Worm (Caenorhabditis elegans) whole organism, L3 larva: ENCODE measurements around the gene tsct-1.

Source experiments
- aly-2 ChIP-seq: fragments of 150-350 bp; optimal IDR thresholded peaks from 2 replicates; lab custom pipeline; 2014; ENCODE audit warnings: missing biosample characterization, missing genetic modification characterization
- ama-1 ChIP-seq: fragments of 150-350 bp; optimal IDR thresholded peaks from 2 replicates; lab custom pipeline; 2018
- ceh-16 ChIP-seq: sonication (generic microtip); optimal IDR thresholded peaks from 2 replicates; lab custom pipeline; 2017; ENCODE audit warnings: missing biosample characterization, missing genetic modification characterization
- ceh-28 ChIP-seq: fragments of 150-350 bp; optimal IDR thresholded peaks from 2 replicates; lab custom pipeline; 2014; ENCODE audit warnings: missing biosample characterization, missing genetic modification reagents, missing genetic modification characterization
- ceh-82 ChIP-seq: fragments of 150-350 bp; optimal IDR thresholded peaks from 2 replicates; lab custom pipeline; 2014; ENCODE audit warnings: missing biosample characterization, missing genetic modification characterization
- daf-12 ChIP-seq: fragments of 150-350 bp; optimal IDR thresholded peaks from 2 replicates; lab custom pipeline; 2014; ENCODE audit warnings: missing biosample characterization, missing genetic modification reagents, missing genetic modification characterization
- egl-27 ChIP-seq: sonication (generic microtip); optimal IDR thresholded peaks from 4 replicates; lab custom pipeline; 2017; ENCODE audit warnings: missing biosample characterization, missing genetic modification reagents, missing genetic modification characterization
- egl-5 ChIP-seq: fragments of 150-350 bp; optimal IDR thresholded peaks from 2 replicates; lab custom pipeline; 2017; ENCODE audit warnings: missing biosample characterization, missing genetic modification reagents, missing genetic modification characterization, inconsistent platforms
- elt-1 ChIP-seq: fragments of 150-350 bp; optimal IDR thresholded peaks from 2 replicates; lab custom pipeline; 2014; ENCODE audit warnings: missing biosample characterization, missing genetic modification characterization
- elt-2 ChIP-seq: sonication (generic microtip); optimal IDR thresholded peaks from 2 replicates; lab custom pipeline; 2016; ENCODE audit warnings: missing genetic modification reagents, mild to moderate bottlenecking, missing genetic modification characterization, missing compliant biosample characterization
- elt-3 ChIP-seq, 3 experiments: fragments of 150-350 bp in 1 of 3; sonication (generic microtip) in 2 of 3; optimal IDR thresholded peaks; 2 replicates in 2 of 3; 4 replicates in 1 of 3; lab custom pipeline; 2014 to 2017; ENCODE audit warnings: missing biosample characterization in 3 of 3, missing genetic modification characterization in 3 of 3
- eor-1 ChIP-seq, 2 experiments: fragments of 150-350 bp; optimal IDR thresholded peaks; 2 replicates each; lab custom pipeline; 2014 to 2018; ENCODE audit warnings: missing biosample characterization in 2 of 2, missing genetic modification characterization in 2 of 2
- fkh-10 ChIP-seq: sonication (generic microtip); optimal IDR thresholded peaks from 2 replicates; lab custom pipeline; 2017; ENCODE audit warnings: missing biosample characterization, missing genetic modification reagents, missing genetic modification characterization
- fkh-2 ChIP-seq: fragments of 150-350 bp; optimal IDR thresholded peaks from 2 replicates; lab custom pipeline; 2014; ENCODE audit warnings: missing biosample characterization, missing genetic modification reagents, missing genetic modification characterization
- fos-1 ChIP-seq: fragments of 150-350 bp; optimal IDR thresholded peaks from 2 replicates; lab custom pipeline; 2014; ENCODE audit warnings: missing biosample characterization, missing genetic modification characterization
- hmg-11 ChIP-seq: sonication (generic microtip); optimal IDR thresholded peaks from 2 replicates; lab custom pipeline; 2016; ENCODE audit warnings: missing genetic modification characterization, missing compliant biosample characterization
- lin-39 ChIP-seq: fragments of 150-350 bp; optimal IDR thresholded peaks from 2 replicates; lab custom pipeline; 2018; ENCODE audit warnings: missing biosample characterization, missing genetic modification reagents, missing genetic modification characterization
- mdl-1 ChIP-seq: fragments of 150-350 bp; optimal IDR thresholded peaks from 2 replicates; lab custom pipeline; 2014; ENCODE audit warnings: missing biosample characterization, missing genetic modification characterization
- mml-1 ChIP-seq: fragments of 150-350 bp; sonication (generic microtip); optimal IDR thresholded peaks from 3 replicates; lab custom pipeline; 2014; ENCODE audit warnings: missing biosample characterization, missing genetic modification characterization
- nfya-1 ChIP-seq: sonication (generic microtip); optimal IDR thresholded peaks from 2 replicates; lab custom pipeline; 2017; ENCODE audit warnings: missing genetic modification characterization, mild to moderate bottlenecking, missing compliant biosample characterization, antibody characterized with exemption, moderate library complexity; ENCODE audit not compliant: insufficient read depth
- nhr-23 ChIP-seq: fragments of 150-350 bp; optimal IDR thresholded peaks from 2 replicates; lab custom pipeline; 2014; ENCODE audit warnings: missing biosample characterization, missing genetic modification reagents, missing genetic modification characterization
- nhr-25 ChIP-seq: sonication (generic microtip); optimal IDR thresholded peaks from 2 replicates; lab custom pipeline; 2017; ENCODE audit warnings: missing biosample characterization, missing genetic modification characterization
- nhr-28 ChIP-seq: fragments of 150-350 bp; optimal IDR thresholded peaks from 2 replicates; lab custom pipeline; 2014; ENCODE audit warnings: missing biosample characterization, missing genetic modification characterization
- nhr-43 ChIP-seq: sonication (generic microtip); optimal IDR thresholded peaks from 2 replicates; lab custom pipeline; 2016; ENCODE audit warnings: mild to moderate bottlenecking, missing genetic modification characterization, missing compliant biosample characterization; ENCODE audit not compliant: poor library complexity, severe bottlenecking
- nhr-67 ChIP-seq: fragments of 150-350 bp; optimal IDR thresholded peaks from 2 replicates; lab custom pipeline; 2014; ENCODE audit warnings: missing biosample characterization, missing genetic modification characterization
- nhr-77 ChIP-seq: fragments of 150-350 bp; optimal IDR thresholded peaks from 2 replicates; lab custom pipeline; 2014; ENCODE audit warnings: missing biosample characterization, missing genetic modification characterization
- pha-4 ChIP-seq: fragments of 150-350 bp; optimal IDR thresholded peaks from 2 replicates; lab custom pipeline; 2014; ENCODE audit warnings: missing biosample characterization, missing genetic modification reagents, missing genetic modification characterization
- pqm-1 ChIP-seq: fragments of 150-350 bp; optimal IDR thresholded peaks from 2 replicates; lab custom pipeline; 2017; ENCODE audit warnings: missing biosample characterization, missing genetic modification characterization, inconsistent platforms
- sea-2 ChIP-seq: fragments of 150-350 bp; sonication (generic microtip); optimal IDR thresholded peaks from 4 replicates; lab custom pipeline; 2014; ENCODE audit warnings: missing biosample characterization, missing genetic modification reagents, missing genetic modification characterization
- skn-1 ChIP-seq: fragments of 150-350 bp; optimal IDR thresholded peaks from 2 replicates; lab custom pipeline; 2014; ENCODE audit warnings: missing biosample characterization, missing genetic modification characterization
- tbx-2 ChIP-seq: sonication (generic microtip); optimal IDR thresholded peaks from 2 replicates; lab custom pipeline; 2016; ENCODE audit warnings: mild to moderate bottlenecking, missing genetic modification characterization, missing compliant biosample characterization
- unc-62 ChIP-seq: fragments of 150-350 bp; sonication (generic microtip); optimal IDR thresholded peaks from 4 replicates; lab custom pipeline; 2014; ENCODE audit warnings: missing biosample characterization, missing genetic modification reagents, missing genetic modification characterization
- zag-1 ChIP-seq: fragments of 150-350 bp; optimal IDR thresholded peaks from 2 replicates; lab custom pipeline; 2014; ENCODE audit warnings: missing biosample characterization, missing genetic modification characterization
- ztf-11 ChIP-seq: fragments of 150-350 bp; optimal IDR thresholded peaks from 2 replicates; lab custom pipeline; 2014; ENCODE audit warnings: missing biosample characterization, missing genetic modification characterization
- ztf-4 ChIP-seq: fragments of 150-350 bp; optimal IDR thresholded peaks from 2 replicates; lab custom pipeline; 2014; ENCODE audit warnings: missing biosample characterization, missing genetic modification characterization

Gene tsct-1

DNA sequence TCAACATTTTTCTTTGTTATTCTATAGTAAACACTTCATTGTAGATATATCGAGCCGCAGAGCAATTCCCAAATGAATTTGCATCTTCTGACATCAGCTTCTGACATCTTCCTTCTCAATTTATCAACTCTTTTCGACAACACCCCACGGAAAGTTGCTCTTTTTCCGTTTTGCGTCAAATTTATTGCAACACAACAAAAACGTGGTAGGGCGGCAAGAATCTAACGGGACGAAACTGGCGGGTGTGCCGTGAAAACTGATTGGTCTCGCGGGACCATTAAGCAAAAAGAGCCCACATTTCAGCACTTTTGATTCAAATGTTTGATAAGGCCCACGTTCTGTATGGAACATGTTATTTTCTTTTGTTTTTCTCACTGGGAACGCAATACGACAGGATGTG is 29.2 kb upstream of the tsct-1 start:
- peak; percentile 36 for TF ChIP-seq elt-1
- peak; percentile 28 for TF ChIP-seq unc-62 (GFP tag; lab: Kevin White, UChicago)
- peak; percentile 14 for TF ChIP-seq nfya-1 (tag; lab: Kevin White, UChicago)
- peak; percentile 70 for TF ChIP-seq lin-39 (tag; lab: Kevin White, UChicago)
- no peak for TF ChIP-seq sea-2

DNA sequence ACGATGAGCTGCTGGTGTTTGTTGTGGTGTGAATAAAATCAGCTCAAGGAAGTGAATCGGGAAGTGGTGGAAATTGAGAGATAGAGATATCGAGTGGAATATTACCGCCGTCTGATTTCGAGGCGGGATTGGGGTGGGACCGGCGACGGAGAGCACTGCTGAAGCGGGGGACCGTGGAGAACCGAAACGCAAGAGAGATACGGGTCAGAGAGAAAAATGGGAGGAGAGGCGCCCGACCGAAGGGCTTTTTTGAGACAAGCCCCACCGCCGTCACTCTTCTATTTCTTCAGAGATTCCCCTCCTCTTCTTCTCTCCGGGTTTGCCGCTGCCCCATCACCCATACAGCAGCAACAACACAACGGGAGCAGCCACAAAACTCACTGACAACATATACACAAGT is 27.9 kb upstream of the tsct-1 start:
- TF ChIP-seq ztf-4 (tag; lab: Kevin White, UChicago) (no peak), nfya-1 (tag; lab: Kevin White, UChicago) (peak; percentile 13), lin-39 (tag; lab: Kevin White, UChicago) (peak; percentile 61)

DNA sequence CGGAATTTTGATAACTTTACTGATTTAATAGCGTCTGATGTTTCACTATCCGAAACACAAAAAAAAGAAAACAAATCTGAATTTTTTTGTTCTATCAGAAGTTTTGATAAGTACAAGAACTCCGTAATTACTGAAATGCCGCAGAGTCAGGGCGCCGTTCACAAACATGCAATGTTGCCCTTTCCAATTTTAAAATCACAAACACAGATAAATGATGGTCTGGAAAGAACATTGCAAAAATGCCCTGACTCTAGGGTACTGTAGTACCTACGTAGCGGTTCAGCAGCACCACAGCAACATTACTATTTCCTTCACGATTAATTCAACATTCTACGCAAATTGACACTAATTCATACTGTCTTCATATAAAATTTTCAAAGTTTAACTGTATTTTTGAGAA is 27.3 kb upstream of the tsct-1 start:
- TF ChIP-seq pqm-1 (tag; lab: Kevin White, UChicago), result no peak
- TF ChIP-seq zag-1 (tag; lab: Kevin White, UChicago), result no peak
- TF ChIP-seq nhr-25 (tag; lab: Kevin White, UChicago), result no peak
- no peak for TF ChIP-seq hmg-11 (tag; lab: Kevin White, UChicago)
- no peak for TF ChIP-seq fkh-2 (tag; lab: Kevin White, UChicago)
- no peak for TF ChIP-seq nhr-67 (tag; lab: Kevin White, UChicago)
- no peak for TF ChIP-seq ceh-82 (tag; lab: Kevin White, UChicago)
- no peak for TF ChIP-seq elt-3 (tag; optimal IDR thresholded peaks at IDR 0.05; lab: Kevin White, UChicago)
- no peak for TF ChIP-seq eor-1 (tag; optimal IDR thresholded peaks at IDR 0.05; lab: Kevin White, UChicago)
- TF ChIP-seq ztf-11 (tag; lab: Kevin White, UChicago), result no peak
- no peak for TF ChIP-seq skn-1
- no peak for TF ChIP-seq ama-1 (lab: Kevin White, UChicago)
- TF ChIP-seq aly-2 (tag; lab: Kevin White, UChicago), result no peak
- no peak for TF ChIP-seq nhr-43 (tag; lab: Kevin White, UChicago)
- no peak for TF ChIP-seq ztf-4 (tag; lab: Kevin White, UChicago)
- no peak for TF ChIP-seq ceh-16 (tag; lab: Kevin White, UChicago)
- TF ChIP-seq egl-5, result no peak
- no peak for TF ChIP-seq fos-1 (tag; lab: Kevin White, UChicago)
- no peak for TF ChIP-seq mdl-1 (tag; lab: Kevin White, UChicago)
- no peak for TF ChIP-seq nhr-77

DNA sequence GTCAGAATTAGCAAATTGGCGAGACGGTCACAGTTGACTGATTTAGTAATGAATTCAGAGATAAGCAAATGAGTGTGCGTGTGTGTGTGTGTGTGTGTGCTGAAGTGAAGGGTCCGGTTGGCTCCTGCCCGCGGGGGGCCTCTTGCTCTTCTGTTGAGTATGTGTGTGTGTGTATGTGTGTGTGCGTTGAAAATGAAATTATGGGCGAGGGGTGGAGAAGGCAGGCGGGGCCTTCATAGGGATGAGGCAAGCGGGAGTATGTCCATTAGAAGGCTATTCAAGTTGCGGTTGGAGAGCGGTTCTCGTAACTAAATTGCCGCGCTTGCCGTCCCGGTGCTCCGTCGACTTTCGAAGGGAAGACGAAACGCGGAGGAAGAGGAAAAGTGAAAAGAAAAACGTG is 26.6 kb upstream of the tsct-1 start:
- TF ChIP-seq ceh-28 (tag; lab: Kevin White, UChicago) (no peak), nfya-1 (tag; lab: Kevin White, UChicago) (peak; percentile 32), nhr-25 (tag; lab: Kevin White, UChicago) (no peak), fkh-2 (tag; lab: Kevin White, UChicago) (no peak), skn-1 (no peak), fkh-10 (GFP tag; lab: Kevin White, UChicago) (peak; percentile 77)
- TF ChIP-seq, all 47 proteins: peak for 2

DNA sequence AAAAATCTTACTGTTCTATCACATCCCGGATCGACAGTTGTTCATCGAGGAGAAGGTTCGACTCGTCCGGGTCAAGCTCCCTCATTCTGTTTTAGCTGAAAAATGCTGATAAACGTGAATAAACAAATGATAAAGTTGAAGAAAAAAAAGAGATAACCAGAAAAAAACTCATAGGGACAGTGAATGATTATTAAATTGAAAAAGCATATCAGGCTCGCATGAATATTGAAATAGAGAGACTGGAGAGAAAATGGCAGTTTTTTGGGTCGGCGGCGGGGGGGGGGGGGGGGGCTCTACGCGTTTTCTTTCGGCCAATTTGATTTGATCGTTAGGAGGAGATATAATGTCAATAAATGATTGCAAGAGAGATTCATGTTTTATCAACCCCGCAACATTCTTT is 20.0 kb upstream of the tsct-1 start, which contains the start of gene lin-2:
Gene lin-2 (minus strand): TSS at position 101 of the 400 bp plus-strand sequence.
- TF ChIP-seq elt-2 (peak; percentile 37), sea-2 (no peak)
- TF ChIP-seq, all 47 proteins: peak for 1

DNA sequence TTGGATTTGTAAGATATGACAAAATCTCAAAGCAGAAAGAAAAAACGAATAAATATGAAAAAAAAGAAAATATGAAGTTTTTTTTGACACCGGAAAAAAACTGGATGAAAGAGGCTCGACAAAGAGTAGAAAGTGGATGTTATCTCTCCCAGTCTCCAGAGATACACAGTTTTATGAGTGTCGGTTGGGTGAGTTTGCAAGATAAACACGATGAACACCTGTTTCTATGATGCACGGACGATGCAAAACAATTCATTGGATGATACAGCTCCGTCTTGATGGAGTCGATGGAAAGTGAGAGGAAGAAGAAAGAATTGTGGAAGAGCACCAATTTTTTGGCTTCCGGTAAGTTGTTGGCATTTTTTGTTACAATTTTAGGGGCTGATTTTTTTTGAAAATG is 18.1 kb upstream of the tsct-1 start:
- TF ChIP-seq lin-39 (tag; lab: Kevin White, UChicago) (peak; percentile 12), nfya-1 (tag; lab: Kevin White, UChicago) (peak; percentile 7), ztf-11 (tag; lab: Kevin White, UChicago) (no peak), ztf-4 (tag; lab: Kevin White, UChicago) (no peak), aly-2 (tag; lab: Kevin White, UChicago) (no peak)
- TF ChIP-seq, all 47 proteins: peak for 2

DNA sequence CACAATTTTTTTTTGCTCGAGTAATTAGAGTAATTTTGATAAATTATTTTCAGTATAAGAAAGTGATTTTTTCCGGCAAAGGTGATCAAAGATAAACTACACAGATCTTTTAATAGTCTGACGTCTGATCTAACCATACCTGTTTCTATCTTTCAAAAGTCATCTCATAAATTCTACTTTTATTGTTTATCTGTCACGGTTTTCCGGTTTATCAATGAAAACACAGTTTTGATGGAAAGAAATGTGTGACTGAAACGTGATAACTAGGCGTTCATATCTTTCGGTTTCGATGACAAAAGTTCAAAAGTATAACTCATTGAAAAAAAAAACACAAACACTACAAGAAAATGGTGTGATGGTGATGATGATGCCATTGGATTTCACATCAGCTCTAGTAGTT is 11.3 kb upstream of the tsct-1 start:
- TF ChIP-seq nhr-23 (tag; lab: Kevin White, UChicago), result peak; percentile 68
- no peak for TF ChIP-seq mml-1 (tag; lab: Kevin White, UChicago)
- TF ChIP-seq daf-12 (tag; lab: Kevin White, UChicago), result no peak
- TF ChIP-seq pha-4 (tag; lab: Kevin White, UChicago), result no peak
- no peak for TF ChIP-seq ama-1 (lab: Kevin White, UChicago)
- TF ChIP-seq nhr-43 (tag; lab: Kevin White, UChicago), result peak; percentile 34
- peak; percentile 17 for TF ChIP-seq unc-62 (GFP tag; lab: Kevin White, UChicago)
- TF ChIP-seq hmg-11 (tag; lab: Kevin White, UChicago), result no peak
- no peak for TF ChIP-seq nhr-28 (tag; lab: Kevin White, UChicago)
- no peak for TF ChIP-seq egl-5
- TF ChIP-seq tbx-2 (tag; lab: Kevin White, UChicago), result no peak
- TF ChIP-seq nhr-25 (tag; lab: Kevin White, UChicago), result peak; percentile 19
- TF ChIP-seq ceh-82 (tag; lab: Kevin White, UChicago), result no peak
- TF ChIP-seq nfya-1 (tag; lab: Kevin White, UChicago), result no peak
- no peak for TF ChIP-seq egl-27 (tag; lab: Kevin White, UChicago)
- no peak for TF ChIP-seq fkh-2 (tag; lab: Kevin White, UChicago)
- TF ChIP-seq pqm-1 (tag; lab: Kevin White, UChicago), result no peak
